Fruit fly (Drosophila melanogaster) whole organism, adult: ENCODE results near the gene CG32537.

ENCODE experiments used
- CG11617 ChIP-seq: fragments of 200-800 bp; sonication (Bioruptor generic); optimal IDR thresholded peaks from 2 replicates; lab custom pipeline; 2017; ENCODE audit warnings: mild to moderate bottlenecking, missing biosample characterization, missing genetic modification reagents, missing genetic modification characterization
- CG12768 ChIP-seq: fragments of 200-800 bp; sonication (Bioruptor generic); optimal IDR thresholded peaks from 2 replicates; lab custom pipeline; 2017; ENCODE audit warnings: missing biosample characterization, missing genetic modification characterization, mild to moderate bottlenecking, moderate library complexity, missing genetic modification reagents
- CG14711 ChIP-seq: fragments of 200-800 bp; sonication (Bioruptor generic); optimal IDR thresholded peaks from 2 replicates; lab custom pipeline; 2018; ENCODE audit warnings: missing biosample characterization, mild to moderate bottlenecking, missing genetic modification characterization, moderate library complexity
- CG1620 ChIP-seq: fragments of 200-800 bp; sonication (Bioruptor generic); optimal IDR thresholded peaks from 2 replicates; lab custom pipeline; 2016; ENCODE audit warnings: missing biosample characterization, missing genetic modification characterization
- CG33017 ChIP-seq: fragments of 200-800 bp; sonication (Bioruptor generic); optimal IDR thresholded peaks from 2 replicates; lab custom pipeline; 2018; ENCODE audit warnings: missing biosample characterization, mild to moderate bottlenecking, missing genetic modification characterization, moderate library complexity
- CG5204 ChIP-seq: fragments of 200-800 bp; sonication (Bioruptor generic); optimal IDR thresholded peaks from 2 replicates; lab custom pipeline; 2016; ENCODE audit warnings: missing biosample characterization, missing genetic modification characterization
- CG7045 ChIP-seq: fragments of 200-800 bp; sonication (Bioruptor generic); optimal IDR thresholded peaks from 2 replicates; lab custom pipeline; 2017; ENCODE audit warnings: missing biosample characterization, mild to moderate bottlenecking, missing genetic modification characterization
- CG7101 ChIP-seq: fragments of 200-800 bp; sonication (Bioruptor generic); optimal IDR thresholded peaks from 2 replicates; lab custom pipeline; 2018; ENCODE audit warnings: missing biosample characterization, mild to moderate bottlenecking, missing genetic modification characterization, moderate library complexity
- Clk ChIP-seq: fragments of 200-800 bp; sonication (Bioruptor generic); optimal IDR thresholded peaks from 2 replicates; lab custom pipeline; 2017; ENCODE audit warnings: missing biosample characterization, missing genetic modification characterization
- Crg-1 ChIP-seq: fragments of 200-800 bp; sonication (Bioruptor generic); optimal IDR thresholded peaks from 2 replicates; lab custom pipeline; 2016; ENCODE audit warnings: missing biosample characterization, missing genetic modification characterization
- Hr96 ChIP-seq: fragments of 200-800 bp; sonication (Bioruptor generic); optimal IDR thresholded peaks from 2 replicates; lab custom pipeline; 2016; ENCODE audit warnings: missing biosample characterization, missing genetic modification characterization
- Mnt ChIP-seq: fragments of 200-800 bp; sonication (Bioruptor generic); optimal IDR thresholded peaks from 2 replicates; lab custom pipeline; 2016; ENCODE audit warnings: missing biosample characterization, mild to moderate bottlenecking, missing genetic modification characterization
- bab1 ChIP-seq: fragments of 200-800 bp; sonication (Bioruptor generic); optimal IDR thresholded peaks from 3 replicates; lab custom pipeline; 2019; ENCODE audit warnings: missing biosample characterization, mild to moderate bottlenecking, missing genetic modification characterization, moderate library complexity
- cic ChIP-seq: fragments of 200-800 bp; sonication (Bioruptor generic); optimal IDR thresholded peaks from 2 replicates; lab custom pipeline; 2017; ENCODE audit warnings: missing biosample characterization, mild to moderate bottlenecking, missing genetic modification characterization, moderate library complexity
- cnc ChIP-seq, 2 experiments: fragments of >200 bp; optimal IDR thresholded peaks; 2 replicates each; lab custom pipeline; 2017
- kay ChIP-seq: fragments of 200-800 bp; sonication (Bioruptor generic); peaks from one replicate; lab custom pipeline; 2016; ENCODE audit warnings: missing biosample characterization, missing genetic modification characterization, borderline replicate concordance
- ovo ChIP-seq: fragments of 200-800 bp; sonication (Bioruptor generic); optimal IDR thresholded peaks from 2 replicates; lab custom pipeline; 2016; ENCODE audit warnings: missing biosample characterization, missing genetic modification characterization
- pad ChIP-seq: fragments of 200-800 bp; sonication (Bioruptor generic); optimal IDR thresholded peaks from 3 replicates; lab custom pipeline; 2017; ENCODE audit warnings: missing biosample characterization, missing genetic modification characterization, mild to moderate bottlenecking, moderate library complexity, missing genetic modification reagents
- tj ChIP-seq: fragments of 200-800 bp; sonication (Bioruptor generic); optimal IDR thresholded peaks from 3 replicates; lab custom pipeline; 2017; ENCODE audit warnings: missing biosample characterization, mild to moderate bottlenecking, missing genetic modification characterization, moderate library complexity
- toe ChIP-seq: fragments of 200-800 bp; sonication (Bioruptor generic); optimal IDR thresholded peaks from 2 replicates; lab custom pipeline; 2016; ENCODE audit warnings: missing biosample characterization, missing genetic modification characterization

CG32537 gene

dm6 chrX:19285441-19285840, 9.1 kb upstream of the CG32537 start:
- TF ChIP-seq Crg-1 (GFP tag; lab: Kevin White, UChicago) (no peak), cic (GFP tag; lab: Kevin White, UChicago) (peak; percentile 77)

dm6 chrX:19281271-19281670, 4.9 kb upstream of the CG32537 start:
- TF ChIP-seq ovo (GFP tag; lab: Kevin White, UChicago) (no peak), CG5204 (GFP tag; lab: Kevin White, UChicago) (no peak), CG11617 (GFP tag; lab: Kevin White, UChicago) (no peak), CG7101 (tag; lab: Kevin White, UChicago) (no peak), CG1620 (GFP tag; lab: Kevin White, UChicago) (no peak), pad (no peak), Clk (no peak), CG7045 (GFP tag; lab: Kevin White, UChicago) (no peak), bab1 (peak; percentile 14), kay (no peak), CG14711 (tag; lab: Kevin White, UChicago) (peak; percentile 11)

- TF ChIP-seq CG1620 (GFP tag; lab: Kevin White, UChicago) (no peak), ovo (GFP tag; lab: Kevin White, UChicago) (no peak), Crg-1 (GFP tag; lab: Kevin White, UChicago) (no peak), CG7045 (GFP tag; lab: Kevin White, UChicago) (no peak), Clk (no peak), Mnt (no peak), cnc (optimal IDR thresholded peaks at IDR 0.05; lab: Kevin White, UChicago) (no peak), kay (no peak), CG11617 (GFP tag; lab: Kevin White, UChicago) (no peak)
These were observed 4.3 kb upstream of the CG32537 start for dm6 chrX:19280685-19281084.

dm6 chrX:19280249-19280648, 3.9 kb upstream of the CG32537 start, which contains the start of gene CG8028:
Gene CG8028 (minus strand): TSS chrX:19280349.
- TF ChIP-seq CG12768 (GFP tag; lab: Kevin White, UChicago), result no peak

- no peak for TF ChIP-seq CG11617 (GFP tag; lab: Kevin White, UChicago)
- no peak for TF ChIP-seq pad
- no peak for TF ChIP-seq tj (GFP tag; lab: Kevin White, UChicago)
These were observed 2.1 kb upstream of the CG32537 start for dm6 chrX:19278395-19278794.

- TF ChIP-seq Clk (no peak), Hr96 (GFP tag; lab: Kevin White, UChicago) (no peak), cic (GFP tag; lab: Kevin White, UChicago) (peak; percentile 32), ovo (GFP tag; lab: Kevin White, UChicago) (no peak), bab1 (peak; percentile 44), tj (GFP tag; lab: Kevin White, UChicago) (peak; percentile 97), CG5204 (GFP tag; lab: Kevin White, UChicago) (no peak), toe (GFP tag; lab: Kevin White, UChicago) (no peak), cnc (optimal IDR thresholded peaks at IDR 0.05; lab: Kevin White, UChicago) (no peak), pad (peak; percentile 34), kay (no peak), CG33017 (no peak), Crg-1 (GFP tag; lab: Kevin White, UChicago) (peak; percentile 50), CG1620 (GFP tag; lab: Kevin White, UChicago) (peak; percentile 24), CG11617 (GFP tag; lab: Kevin White, UChicago) (peak; percentile 48), CG7101 (tag; lab: Kevin White, UChicago) (peak; percentile 50), CG14711 (tag; lab: Kevin White, UChicago) (no peak), CG7045 (GFP tag; lab: Kevin White, UChicago) (no peak), CG12768 (GFP tag; lab: Kevin White, UChicago) (no peak), Mnt (peak; percentile 95)
These were observed 7.8 kb downstream of the CG32537 start, which contains the start of gene CG8010 for dm6 chrX:19268484-19269068. Gene CG8010 (minus strand): TSS chrX:19268896.

- TF ChIP-seq cnc (optimal IDR thresholded peaks at IDR 0.05; lab: Kevin White, UChicago), result no peak
- TF ChIP-seq pad, result no peak
- TF ChIP-seq Mnt, result peak; percentile 18
- no peak for TF ChIP-seq Crg-1 (GFP tag; lab: Kevin White, UChicago)
These were observed 10.4 kb downstream of the CG32537 start for dm6 chrX:19265802-19266479.

- TF ChIP-seq bab1 (no peak), CG14711 (tag; lab: Kevin White, UChicago) (no peak), Crg-1 (GFP tag; lab: Kevin White, UChicago) (no peak), Clk (no peak), CG5204 (GFP tag; lab: Kevin White, UChicago) (no peak), CG12768 (GFP tag; lab: Kevin White, UChicago) (no peak), cic (GFP tag; lab: Kevin White, UChicago) (no peak), tj (GFP tag; lab: Kevin White, UChicago) (no peak), Hr96 (GFP tag; lab: Kevin White, UChicago) (no peak), ovo (GFP tag; lab: Kevin White, UChicago) (no peak)
These were observed 11.9 kb downstream of the CG32537 start for dm6 chrX:19264396-19264795.
